Worm (Caenorhabditis elegans) whole organism, L4 larva: ENCODE data around the gene ten-1.

Source experiments
- D1046.2 ChIP-seq: fragments of 200-800 bp; sonication (Bioruptor generic); IDR thresholded peaks from 2 replicates; pipeline ENCODE4 v1.3.6; 2022; ENCODE audit warnings: missing genetic modification characterization, missing compliant biosample characterization
- F37D6.2 ChIP-seq: sonication (generic microtip); optimal IDR thresholded peaks from 2 replicates; lab custom pipeline; 2016; ENCODE audit warnings: mild to moderate bottlenecking, missing genetic modification characterization, missing compliant biosample characterization
- T26A8.4 ChIP-seq: fragments of 200-800 bp; sonication (Bioruptor generic); IDR thresholded peaks from 2 replicates; pipeline ENCODE4 v1.3.6; 2022; ENCODE audit warnings: missing genetic modification characterization, missing compliant biosample characterization
- aha-1 ChIP-seq: fragments of 150-350 bp; peaks from one replicate; lab custom pipeline; 2014; ENCODE audit warnings: missing biosample characterization, missing genetic modification characterization
- ama-1 ChIP-seq: fragments of 150-350 bp; optimal IDR thresholded peaks from 2 replicates; lab custom pipeline; 2014; ENCODE audit warnings: inconsistent platforms, mixed read lengths
- arid-1 ChIP-seq: fragments of 200-800 bp; sonication (Bioruptor generic); conservative IDR thresholded peaks from 2 replicates; pipeline ENCODE4 v1.3.6; 2022; ENCODE audit warnings: missing genetic modification reagents, missing genetic modification characterization, missing compliant biosample characterization
- ceh-28 ChIP-seq: fragments of 150-350 bp; optimal IDR thresholded peaks from 2 replicates; lab custom pipeline; 2014; ENCODE audit warnings: missing biosample characterization, missing genetic modification reagents, missing genetic modification characterization
- ceh-32 ChIP-seq: sonication (generic microtip); optimal IDR thresholded peaks from 2 replicates; lab custom pipeline; 2016; ENCODE audit warnings: mild to moderate bottlenecking, missing genetic modification characterization, missing compliant biosample characterization; ENCODE audit not compliant: poor library complexity
- ceh-44 ChIP-seq: fragments of 200-800 bp; sonication (Bioruptor generic); IDR thresholded peaks from 2 replicates; pipeline ENCODE4 v1.3.6; 2022; ENCODE audit warnings: missing genetic modification reagents, missing genetic modification characterization, missing compliant biosample characterization
- ceh-62 ChIP-seq: sonication (generic microtip); optimal IDR thresholded peaks from 2 replicates; lab custom pipeline; 2017; ENCODE audit warnings: missing biosample characterization, missing genetic modification characterization
- daf-12 ChIP-seq: fragments of 150-350 bp; optimal IDR thresholded peaks from 2 replicates; lab custom pipeline; 2014; ENCODE audit warnings: missing biosample characterization, missing genetic modification reagents, missing genetic modification characterization
- daf-16 ChIP-seq, 3 experiments: sonication (generic microtip); optimal IDR thresholded peaks; 2 replicates each; lab custom pipeline; 2016 to 2017; ENCODE audit warnings: missing genetic modification characterization in 3 of 3, missing genetic modification reagents in 3 of 3, mild to moderate bottlenecking in 2 of 3, missing compliant biosample characterization in 2 of 3, missing biosample characterization in 1 of 3, moderate library complexity in 1 of 3
- daf-8 ChIP-seq: fragments of 200-800 bp; sonication (Bioruptor generic); IDR thresholded peaks from 2 replicates; pipeline ENCODE4 v1.3.6; 2022; ENCODE audit warnings: missing genetic modification characterization, missing compliant biosample characterization
- dmd-6 ChIP-seq: fragments of 200-800 bp; sonication (Bioruptor generic); IDR thresholded peaks from 2 replicates; pipeline ENCODE4 v1.3.6; 2022; ENCODE audit warnings: missing genetic modification reagents, missing genetic modification characterization, missing compliant biosample characterization
- dmd-8 ChIP-seq: fragments of 200-800 bp; sonication (Bioruptor generic); IDR thresholded peaks from 2 replicates; pipeline ENCODE4 v1.3.6; 2022; ENCODE audit warnings: missing genetic modification characterization, missing compliant biosample characterization
- dpl-1 ChIP-seq: fragments of 150-350 bp; optimal IDR thresholded peaks from 2 replicates; lab custom pipeline; 2014; ENCODE audit warnings: missing biosample characterization, missing genetic modification reagents, missing genetic modification characterization
- duxl-1 ChIP-seq: sonication (generic microtip); optimal IDR thresholded peaks from 2 replicates; lab custom pipeline; 2016; ENCODE audit warnings: mild to moderate bottlenecking, missing genetic modification characterization, moderate library complexity, missing compliant biosample characterization; ENCODE audit not compliant: poor library complexity
- dve-1 ChIP-seq: sonication (generic microtip); optimal IDR thresholded peaks from 2 replicates; lab custom pipeline; 2017; ENCODE audit warnings: antibody characterized with exemption, mild to moderate bottlenecking, missing genetic modification characterization, missing compliant biosample characterization; ENCODE audit not compliant: insufficient read depth
- egl-43 ChIP-seq: fragments of 200-800 bp; sonication (Bioruptor generic); IDR thresholded peaks from 2 replicates; pipeline ENCODE4 v1.3.6; 2022; ENCODE audit warnings: missing genetic modification reagents, missing genetic modification characterization, missing compliant biosample characterization
- hlh-11 ChIP-seq: fragments of 200-800 bp; sonication (Bioruptor generic); optimal IDR thresholded peaks from 2 replicates; lab custom pipeline; 2018; ENCODE audit warnings: mild to moderate bottlenecking, missing genetic modification characterization, missing compliant biosample characterization
- hmg-1.1 ChIP-seq: fragments of 200-800 bp; sonication (Bioruptor generic); IDR thresholded peaks from 2 replicates; pipeline ENCODE4 v1.3.6; 2022; ENCODE audit warnings: missing genetic modification reagents, missing genetic modification characterization, missing compliant biosample characterization
- jun-1 ChIP-seq: fragments of 150-350 bp; optimal IDR thresholded peaks from 2 replicates; lab custom pipeline; 2014; ENCODE audit warnings: missing biosample characterization, missing genetic modification reagents, missing genetic modification characterization
- lin-1 ChIP-seq: fragments of 200-800 bp; sonication (Bioruptor generic); IDR thresholded peaks from 2 replicates; pipeline ENCODE4 v1.3.6; 2022; ENCODE audit warnings: missing genetic modification reagents, missing genetic modification characterization, missing compliant biosample characterization
- mep-1 ChIP-seq: fragments of 150-350 bp; sonication (generic microtip); optimal IDR thresholded peaks from 3 replicates; lab custom pipeline; 2014; ENCODE audit warnings: missing biosample characterization, missing genetic modification characterization
- mxl-2 ChIP-seq: fragments of 200-800 bp; sonication (Bioruptor generic); conservative IDR thresholded peaks from 2 replicates; pipeline ENCODE4 v1.3.6; 2022; ENCODE audit warnings: missing genetic modification reagents, missing genetic modification characterization, missing compliant biosample characterization
- nhr-10 ChIP-seq: fragments of 150-350 bp; optimal IDR thresholded peaks from 2 replicates; lab custom pipeline; 2014; ENCODE audit warnings: missing biosample characterization, missing genetic modification characterization
- nhr-25 ChIP-seq: sonication (generic microtip); optimal IDR thresholded peaks from 2 replicates; lab custom pipeline; 2017; ENCODE audit warnings: missing genetic modification characterization, mild to moderate bottlenecking, missing compliant biosample characterization, antibody characterized with exemption, moderate library complexity, borderline replicate concordance; ENCODE audit not compliant: insufficient read depth
- nhr-28 ChIP-seq: fragments of 150-350 bp; optimal IDR thresholded peaks from 2 replicates; lab custom pipeline; 2014; ENCODE audit warnings: missing biosample characterization, missing genetic modification characterization
- nhr-41 ChIP-seq: fragments of 200-800 bp; sonication (Bioruptor generic); IDR thresholded peaks from 2 replicates; pipeline ENCODE4 v1.3.6; 2022; ENCODE audit warnings: missing genetic modification reagents, missing genetic modification characterization, missing compliant biosample characterization
- nhr-48 ChIP-seq: sonication (generic microtip); optimal IDR thresholded peaks from 2 replicates; lab custom pipeline; 2016; ENCODE audit warnings: mild to moderate bottlenecking, missing genetic modification characterization, missing compliant biosample characterization
- nhr-6 ChIP-seq: fragments of 150-350 bp; optimal IDR thresholded peaks from 2 replicates; lab custom pipeline; 2014; ENCODE audit warnings: missing biosample characterization, missing genetic modification characterization
- nhr-77 ChIP-seq: fragments of 150-350 bp; optimal IDR thresholded peaks from 2 replicates; lab custom pipeline; 2014; ENCODE audit warnings: missing biosample characterization, missing genetic modification characterization
- pqm-1 ChIP-seq: sonication (generic microtip); optimal IDR thresholded peaks from 2 replicates; lab custom pipeline; 2017; ENCODE audit warnings: missing biosample characterization, missing genetic modification characterization
- rbr-2 ChIP-seq: sonication (generic microtip); optimal IDR thresholded peaks from 2 replicates; lab custom pipeline; 2016; ENCODE audit warnings: missing genotype, missing genetic modification characterization, missing compliant biosample characterization
- saeg-2 ChIP-seq: fragments of 200-800 bp; sonication (Bioruptor generic); IDR thresholded peaks from 2 replicates; pipeline ENCODE4 v1.3.6; 2022; ENCODE audit warnings: missing genetic modification reagents, missing genetic modification characterization, missing compliant biosample characterization
- sdz-12 ChIP-seq: fragments of 200-800 bp; sonication (Bioruptor generic); optimal IDR thresholded peaks from 2 replicates; lab custom pipeline; 2018; ENCODE audit warnings: mild to moderate bottlenecking, missing genetic modification characterization, missing compliant biosample characterization
- snpc-1.2 ChIP-seq: fragments of 200-800 bp; sonication (Bioruptor generic); IDR thresholded peaks from 2 replicates; pipeline ENCODE4 v1.3.6; 2022; ENCODE audit warnings: missing genetic modification reagents, missing genetic modification characterization, missing compliant biosample characterization
- spr-3 ChIP-seq: fragments of 200-800 bp; sonication (Bioruptor generic); optimal IDR thresholded peaks from 2 replicates; lab custom pipeline; 2018; ENCODE audit warnings: mild to moderate bottlenecking, missing genetic modification characterization, missing compliant biosample characterization
- tra-1 ChIP-seq: fragments of 200-800 bp; sonication (Bioruptor generic); IDR thresholded peaks from 2 replicates; pipeline ENCODE4 v1.3.6; 2022; ENCODE audit warnings: missing genetic modification reagents, missing genetic modification characterization, missing compliant biosample characterization
- unc-130 ChIP-seq: sonication (generic microtip); optimal IDR thresholded peaks from 2 replicates; lab custom pipeline; 2016; ENCODE audit warnings: missing genetic modification reagents, missing genetic modification characterization, missing compliant biosample characterization
- unc-62 ChIP-seq, 3 experiments: fragments of 150-350 bp in 1 of 3; sonication (generic microtip); optimal IDR thresholded peaks in 2 of 3; peaks in 1 of 3; 1 replicate in 1 of 3; 2 replicates in 2 of 3; lab custom pipeline; 2014 to 2017; ENCODE audit warnings: missing biosample characterization in 3 of 3, missing genetic modification characterization in 3 of 3, missing genetic modification reagents in 3 of 3, missing genotype in 1 of 3
- vab-7 ChIP-seq: fragments of 200-800 bp; sonication (Bioruptor generic); IDR thresholded peaks from 2 replicates; pipeline ENCODE4 v1.3.6; 2022; ENCODE audit warnings: missing genetic modification reagents, missing genetic modification characterization, missing compliant biosample characterization
- zfp-2 ChIP-seq: sonication (generic microtip); optimal IDR thresholded peaks from 2 replicates; lab custom pipeline; 2016; ENCODE audit warnings: mild to moderate bottlenecking, missing genetic modification characterization, missing compliant biosample characterization
- zfp-3 ChIP-seq: fragments of 200-800 bp; sonication (Bioruptor generic); conservative IDR thresholded peaks from 2 replicates; pipeline ENCODE4 v1.3.6; 2022; ENCODE audit warnings: missing genetic modification reagents, missing genetic modification characterization, missing compliant biosample characterization
- zip-2 ChIP-seq: fragments of 150-350 bp; optimal IDR thresholded peaks from 2 replicates; lab custom pipeline; 2014; ENCODE audit warnings: missing biosample characterization, missing genetic modification characterization
- ztf-7 ChIP-seq: fragments of 150-350 bp; optimal IDR thresholded peaks from 2 replicates; lab custom pipeline; 2014; ENCODE audit warnings: missing biosample characterization, missing genetic modification characterization

Gene ten-1

DNA sequence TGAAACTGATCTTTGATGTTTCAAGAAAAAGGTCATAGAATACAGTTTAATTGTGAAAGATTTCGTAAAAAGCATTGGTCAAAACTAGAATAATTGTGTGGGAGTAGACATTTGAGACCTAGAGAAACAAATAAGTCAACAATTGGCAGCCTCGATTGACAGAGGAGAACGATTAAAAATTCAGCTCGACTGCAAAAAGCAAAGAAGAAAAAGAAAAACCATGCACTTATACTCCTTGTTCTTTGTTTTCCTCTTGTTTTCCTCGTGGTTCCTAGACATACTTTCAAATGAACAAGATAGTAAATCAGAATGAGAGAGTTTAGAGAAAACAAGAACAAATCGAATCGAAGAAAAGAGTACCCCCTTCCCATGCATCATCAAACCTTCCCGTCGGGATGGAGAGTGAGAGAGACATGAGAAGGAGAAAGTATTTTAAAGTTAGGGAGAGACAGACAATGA, 36.7 kb downstream of the ten-1 start (continued):
- no peak for TF ChIP-seq snpc-1.2 (GFP tag; lab: Robert Waterston, UW)
- TF ChIP-seq aha-1 (tag; lab: Kevin White, UChicago) = peak; percentile 74
- TF ChIP-seq nhr-41 = no peak
- TF ChIP-seq ztf-7 = no peak
- no peak for TF ChIP-seq mxl-2
- no peak for TF ChIP-seq ceh-44 (GFP tag; lab: Robert Waterston, UW)
- no peak for TF ChIP-seq arid-1
- no peak for TF ChIP-seq egl-43 (GFP tag; lab: Robert Waterston, UW)
- TF ChIP-seq ama-1 (lab: Kevin White, UChicago) = no peak
- TF ChIP-seq duxl-1 (tag; lab: Kevin White, UChicago) = peak; percentile 19
- peak in 1 of 2 experiments; percentile 89 for TF ChIP-seq unc-62 (GFP tag; optimal IDR thresholded peaks at IDR 0.05 in 1 of 2; lab: Kevin White, UChicago)
- no peak for TF ChIP-seq unc-62 (tag; optimal IDR thresholded peaks at IDR 0.05; lab: Kevin White, UChicago)
- no peak for TF ChIP-seq daf-12
- TF ChIP-seq hmg-1.1 (GFP tag; lab: Robert Waterston, UW) = no peak
- no peak for TF ChIP-seq D1046.2 (GFP tag; lab: Robert Waterston, UW)
- TF ChIP-seq tra-1 (GFP tag; lab: Robert Waterston, UW) = 0 out of 2 replicates have a peak, but pooled peaks have one; percentile 15
- TF ChIP-seq dpl-1 (GFP tag; lab: Kevin White, UChicago) = peak; percentile 16
- no peak for TF ChIP-seq nhr-25
- TF ChIP-seq unc-130 (GFP tag; lab: Kevin White, UChicago) = no peak
- TF ChIP-seq T26A8.4 (GFP tag; lab: Robert Waterston, UW) = no peak
- TF ChIP-seq spr-3 = no peak
- peak; percentile 69 for TF ChIP-seq nhr-10 (tag; lab: Kevin White, UChicago)
- TF ChIP-seq ceh-32 (tag; lab: Kevin White, UChicago) = no peak
- TF ChIP-seq F37D6.2 (tag; lab: Kevin White, UChicago) = no peak

DNA sequence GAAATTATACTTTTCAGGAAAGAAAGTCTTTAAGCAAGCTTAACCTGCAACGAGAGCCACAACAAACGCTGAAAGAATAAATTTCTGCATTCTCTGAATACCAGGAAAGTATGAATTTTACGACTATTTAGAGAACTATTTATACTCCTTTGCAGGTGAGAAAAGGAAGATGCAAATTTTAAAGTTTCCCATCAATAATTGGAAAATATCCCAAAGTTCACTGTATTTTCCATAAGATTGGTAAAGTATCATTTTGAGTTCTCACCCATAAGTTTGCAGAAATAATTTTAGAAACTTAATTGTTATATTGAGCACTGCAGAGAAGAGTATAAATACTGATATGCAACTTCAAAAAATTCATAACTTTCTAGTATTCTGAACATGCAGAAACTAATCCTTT, 38.7 kb downstream of the ten-1 start, which contains the start of gene clec-158:
clec-158 (minus strand) TSS at position 101 of the 400 bp plus-strand sequence.
- TF ChIP-seq daf-8 = no peak
- TF ChIP-seq nhr-48 (tag; lab: Kevin White, UChicago) = no peak
- no peak for TF ChIP-seq zfp-2 (tag; lab: Kevin White, UChicago)
- TF ChIP-seq daf-12 = no peak
- no peak for TF ChIP-seq F37D6.2 (tag; lab: Kevin White, UChicago)
- no peak for TF ChIP-seq nhr-77
- TF ChIP-seq zfp-3 = no peak
- TF ChIP-seq sdz-12 (GFP tag; lab: Kevin White, UChicago) = no peak
- TF ChIP-seq dmd-8 (GFP tag; lab: Robert Waterston, UW) = no peak
- TF ChIP-seq pqm-1 = no peak

DNA sequence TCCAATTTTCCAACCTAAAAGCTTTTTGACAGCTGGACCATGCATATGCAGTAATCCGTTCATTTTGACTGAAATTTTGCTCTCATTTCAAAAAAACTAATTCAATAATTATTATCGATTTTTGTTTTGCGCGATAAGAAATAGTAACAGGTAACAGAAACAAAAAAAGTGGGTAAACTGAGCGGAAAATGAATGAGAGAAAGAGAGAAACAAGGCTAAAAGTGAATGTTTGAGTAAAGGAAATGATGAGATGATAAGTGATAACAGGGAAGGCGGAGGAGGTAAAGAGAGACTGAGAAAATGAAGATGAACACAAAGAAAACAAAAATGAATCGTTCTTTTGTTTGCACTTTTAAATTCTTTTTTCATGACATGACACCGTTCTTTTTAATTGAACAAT, 43.2 kb downstream of the ten-1 start, which contains the start of gene sma-3:
sma-3 (minus strand) TSS at position 68 of the 400 bp plus-strand sequence.
- TF ChIP-seq saeg-2 (GFP tag; lab: Robert Waterston, UW) (no peak), vab-7 (GFP tag; lab: Robert Waterston, UW) (no peak), lin-1 (GFP tag; lab: Robert Waterston, UW) (peak; percentile 55; the same call in 1 of the 2 replicates), pqm-1 (peak; percentile 95), arid-1 (no peak), unc-62 (GFP tag; optimal IDR thresholded peaks at IDR 0.05 in 1 of 2; lab: Kevin White, UChicago) (peak in 1 of 2 experiments; percentile 94), unc-62 (tag; optimal IDR thresholded peaks at IDR 0.05; lab: Kevin White, UChicago) (no peak), nhr-6 (tag; lab: Kevin White, UChicago) (peak; percentile 12), dve-1 (tag; lab: Kevin White, UChicago) (peak; percentile 20), zip-2 (no peak), ceh-28 (tag; lab: Kevin White, UChicago) (peak; percentile 40), nhr-28 (tag; lab: Kevin White, UChicago) (peak; percentile 83), ceh-62 (no peak), nhr-77 (peak; percentile 73), mep-1 (tag; lab: Kevin White, UChicago) (peak; percentile 28), daf-16 (GFP tag; optimal IDR thresholded peaks at IDR 0.05; lab: Kevin White, UChicago) (no peak), daf-16 (tag; optimal IDR thresholded peaks at IDR 0.05; lab: Kevin White, UChicago) (peak; percentile 91), jun-1 (tag; lab: Kevin White, UChicago) (no peak), rbr-2 (tag; lab: Kevin White, UChicago) (no peak), dmd-6 (GFP tag; lab: Robert Waterston, UW) (peak; percentile 55; the same call in 1 of the 2 replicates), hlh-11 (tag; lab: Kevin White, UChicago) (peak; percentile 68)
